Fruit fly (Drosophila melanogaster) whole organism, prepupa: ENCODE results near the gene Ace.

ENCODE experiments used
- CG10631 ChIP-seq: fragments of 200-800 bp; sonication (Bioruptor generic); optimal IDR thresholded peaks from 2 replicates; lab custom pipeline; 2016; ENCODE audit warnings: missing biosample characterization, missing genetic modification characterization
- CG10669 ChIP-seq: fragments of 200-800 bp; sonication (Bioruptor generic); optimal IDR thresholded peaks from 3 replicates; lab custom pipeline; 2018; ENCODE audit warnings: missing biosample characterization, mild to moderate bottlenecking, missing genetic modification characterization, moderate library complexity
- CG11294 ChIP-seq: fragments of 200-800 bp; sonication (Bioruptor generic); IDR thresholded peaks from 2 replicates; pipeline ENCODE4 v1.3.6; 2022; ENCODE audit warnings: missing biosample characterization, missing genetic modification characterization
- CG11902 ChIP-seq: fragments of 200-800 bp; sonication (Bioruptor generic); optimal IDR thresholded peaks from 3 replicates; lab custom pipeline; 2016; ENCODE audit warnings: missing biosample characterization, missing genetic modification characterization
- CG1621 ChIP-seq: fragments of 200-800 bp; sonication (Bioruptor generic); optimal IDR thresholded peaks from 3 replicates; lab custom pipeline; 2018; ENCODE audit warnings: missing biosample characterization, mild to moderate bottlenecking, missing genetic modification characterization
- CG16779 ChIP-seq: fragments of 200-800 bp; sonication (Bioruptor generic); optimal IDR thresholded peaks from 3 replicates; lab custom pipeline; 2017; ENCODE audit warnings: missing biosample characterization, mild to moderate bottlenecking, missing genetic modification characterization
- CG31627 ChIP-seq: fragments of 200-800 bp; sonication (Bioruptor generic); optimal IDR thresholded peaks from 3 replicates; lab custom pipeline; 2016; ENCODE audit warnings: missing biosample characterization, missing genetic modification characterization
- CG32006 ChIP-seq: fragments of 200-800 bp; sonication (Bioruptor generic); optimal IDR thresholded peaks from 3 replicates; lab custom pipeline; 2017; ENCODE audit warnings: missing biosample characterization, mild to moderate bottlenecking, missing genetic modification characterization
- CG34406 ChIP-seq: fragments of 200-800 bp; sonication (Bioruptor generic); optimal IDR thresholded peaks from 3 replicates; lab custom pipeline; 2016; ENCODE audit warnings: missing biosample characterization, missing genetic modification characterization
- CG3919 ChIP-seq: fragments of 200-800 bp; sonication (Bioruptor generic); optimal IDR thresholded peaks from 3 replicates; lab custom pipeline; 2016; ENCODE audit warnings: missing biosample characterization, missing genetic modification characterization
- CG4318 ChIP-seq: fragments of 200-800 bp; sonication (Bioruptor generic); optimal IDR thresholded peaks from 3 replicates; lab custom pipeline; 2017; ENCODE audit warnings: missing biosample characterization, mild to moderate bottlenecking, missing genetic modification characterization
- CG6163 ChIP-seq: fragments of 200-800 bp; sonication (Bioruptor generic); IDR thresholded peaks from 3 replicates; pipeline ENCODE4 v1.3.6; 2022; ENCODE audit warnings: missing biosample characterization, missing genetic modification characterization
- CG6276 ChIP-seq: fragments of 200-800 bp; sonication (Bioruptor generic); optimal IDR thresholded peaks from 2 replicates; lab custom pipeline; 2017; ENCODE audit warnings: missing biosample characterization, mild to moderate bottlenecking, missing genetic modification characterization
- CG6808 ChIP-seq: fragments of 200-800 bp; sonication (Bioruptor generic); optimal IDR thresholded peaks from 3 replicates; lab custom pipeline; 2017; ENCODE audit warnings: missing biosample characterization, missing genetic modification characterization, mild to moderate bottlenecking, moderate library complexity, missing genetic modification reagents
- CG6854 ChIP-seq: fragments of 200-800 bp; sonication (Bioruptor generic); optimal IDR thresholded peaks from 2 replicates; lab custom pipeline; 2017; ENCODE audit warnings: missing biosample characterization, mild to moderate bottlenecking, missing genetic modification characterization
- CG7368 ChIP-seq: fragments of 200-800 bp; sonication (Bioruptor generic); optimal IDR thresholded peaks from 3 replicates; lab custom pipeline; 2016; ENCODE audit warnings: missing biosample characterization, missing genetic modification characterization
- CG8119 ChIP-seq: fragments of 200-800 bp; sonication (Bioruptor generic); IDR thresholded peaks from 3 replicates; pipeline ENCODE4 v1.3.6; 2022; ENCODE audit warnings: missing biosample characterization, missing genetic modification characterization
- CG8319 ChIP-seq: fragments of 200-800 bp; sonication (Bioruptor generic); optimal IDR thresholded peaks from 3 replicates; lab custom pipeline; 2016; ENCODE audit warnings: missing biosample characterization, missing genetic modification characterization
- CG8632 ChIP-seq: fragments of 200-800 bp; sonication (Bioruptor generic); optimal IDR thresholded peaks from 3 replicates; lab custom pipeline; 2016; ENCODE audit warnings: missing biosample characterization, missing genetic modification characterization
- Eip75B ChIP-seq: fragments of 200-800 bp; sonication (Bioruptor generic); optimal IDR thresholded peaks from 3 replicates; lab custom pipeline; 2016; ENCODE audit warnings: missing biosample characterization, missing genetic modification characterization
- Eip78C ChIP-seq: fragments of 200-800 bp; sonication (Bioruptor generic); peaks from one replicate; lab custom pipeline; 2016; ENCODE audit warnings: missing biosample characterization, missing genetic modification characterization
- Eip93F ChIP-seq: fragments of 200-800 bp; sonication (Bioruptor generic); optimal IDR thresholded peaks from 2 replicates; lab custom pipeline; 2016; ENCODE audit warnings: missing biosample characterization, mild to moderate bottlenecking, missing genetic modification characterization
- Ets21C ChIP-seq: fragments of 200-800 bp; sonication (Bioruptor generic); optimal IDR thresholded peaks from 3 replicates; lab custom pipeline; 2016; ENCODE audit warnings: missing biosample characterization, missing genetic modification characterization
- Ets96B ChIP-seq: fragments of 200-800 bp; optimal IDR thresholded peaks from 2 replicates; lab custom pipeline; 2019; ENCODE audit warnings: missing biosample characterization, mild to moderate bottlenecking, missing genetic modification characterization, moderate library complexity
- Gug ChIP-seq: fragments of 200-800 bp; sonication (Bioruptor generic); IDR thresholded peaks from 2 replicates; pipeline ENCODE4 v1.3.6; 2022; ENCODE audit warnings: missing biosample characterization, missing genetic modification characterization
- Hr38 ChIP-seq: sonication (Bioruptor generic); optimal IDR thresholded peaks from 2 replicates; lab custom pipeline; 2016; ENCODE audit warnings: missing biosample characterization, missing genetic modification characterization
- Hr4 ChIP-seq: fragments of 200-800 bp; sonication (Bioruptor generic); optimal IDR thresholded peaks from 3 replicates; lab custom pipeline; 2016; ENCODE audit warnings: missing biosample characterization, missing genetic modification characterization
- Met ChIP-seq: fragments of 200-800 bp; sonication (Bioruptor generic); optimal IDR thresholded peaks from 3 replicates; lab custom pipeline; 2016; ENCODE audit warnings: missing biosample characterization, missing genetic modification characterization
- OdsH ChIP-seq: fragments of 200-800 bp; sonication (Bioruptor generic); optimal IDR thresholded peaks from 3 replicates; lab custom pipeline; 2016; ENCODE audit warnings: missing biosample characterization, missing genetic modification characterization
- Sox102F ChIP-seq: fragments of 200-800 bp; sonication (Bioruptor generic); optimal IDR thresholded peaks from 2 replicates; lab custom pipeline; 2016; ENCODE audit warnings: missing biosample characterization, mild to moderate bottlenecking, missing genetic modification characterization
- Sox14 ChIP-seq: fragments of 200-800 bp; sonication (Bioruptor generic); optimal IDR thresholded peaks from 3 replicates; lab custom pipeline; 2016; ENCODE audit warnings: missing biosample characterization, missing genetic modification characterization
- Sox15 ChIP-seq: fragments of 200-800 bp; sonication (Bioruptor generic); optimal IDR thresholded peaks from 3 replicates; lab custom pipeline; 2016; ENCODE audit warnings: missing biosample characterization, missing genetic modification characterization
- achi ChIP-seq: fragments of 200-800 bp; sonication (Bioruptor generic); optimal IDR thresholded peaks from 3 replicates; lab custom pipeline; 2016; ENCODE audit warnings: missing biosample characterization, missing genetic modification characterization
- acj6 ChIP-seq: fragments of 200-800 bp; sonication (Bioruptor generic); optimal IDR thresholded peaks from 3 replicates; lab custom pipeline; 2016; ENCODE audit warnings: missing biosample characterization, missing genetic modification characterization
- dac ChIP-seq: fragments of 200-800 bp; sonication (Bioruptor generic); optimal IDR thresholded peaks from 2 replicates; lab custom pipeline; 2017; ENCODE audit warnings: missing biosample characterization, mild to moderate bottlenecking, missing genetic modification characterization
- eg ChIP-seq: fragments of 200-800 bp; sonication (Bioruptor generic); IDR thresholded peaks from 3 replicates; pipeline ENCODE4 v1.3.6; 2022; ENCODE audit warnings: missing biosample characterization, missing genetic modification characterization
- esn ChIP-seq: fragments of 200-800 bp; sonication (Bioruptor generic); optimal IDR thresholded peaks from 2 replicates; lab custom pipeline; 2016; ENCODE audit warnings: missing biosample characterization, mild to moderate bottlenecking, missing genetic modification characterization, moderate library complexity
- fd59A ChIP-seq: fragments of 200-800 bp; sonication (Bioruptor generic); optimal IDR thresholded peaks from 2 replicates; lab custom pipeline; 2017; ENCODE audit warnings: missing biosample characterization, mild to moderate bottlenecking, missing genetic modification characterization, missing genetic modification reagents
- lz ChIP-seq: fragments of 200-800 bp; sonication (Bioruptor generic); optimal IDR thresholded peaks from 3 replicates; lab custom pipeline; 2016; ENCODE audit warnings: missing biosample characterization, missing genetic modification characterization
- net ChIP-seq: fragments of 200-800 bp; sonication (Bioruptor generic); optimal IDR thresholded peaks from 3 replicates; lab custom pipeline; 2016; ENCODE audit warnings: missing biosample characterization, missing genetic modification characterization
- pdm3 ChIP-seq: fragments of 200-800 bp; sonication (Bioruptor generic); optimal IDR thresholded peaks from 3 replicates; lab custom pipeline; 2016; ENCODE audit warnings: missing biosample characterization, missing genetic modification characterization
- salr ChIP-seq, 2 experiments: fragments of 200-800 bp; sonication (Bioruptor generic); optimal IDR thresholded peaks; 3 replicates each; lab custom pipeline; 2016 to 2018; ENCODE audit warnings: missing biosample characterization in 2 of 2, missing genetic modification characterization in 2 of 2, mild to moderate bottlenecking in 1 of 2
- svp ChIP-seq: fragments of 200-800 bp; sonication (Bioruptor generic); peaks from one replicate; lab custom pipeline; 2016; ENCODE audit warnings: missing biosample characterization, missing genetic modification characterization
- topi ChIP-seq: fragments of 200-800 bp; sonication (Bioruptor generic); optimal IDR thresholded peaks from 3 replicates; lab custom pipeline; 2016; ENCODE audit warnings: missing biosample characterization, missing genetic modification characterization
- vri ChIP-seq: fragments of 200-800 bp; sonication (Bioruptor generic); optimal IDR thresholded peaks from 3 replicates; lab custom pipeline; 2016; ENCODE audit warnings: missing biosample characterization, mild to moderate bottlenecking, missing genetic modification characterization

Ace gene

DNA sequence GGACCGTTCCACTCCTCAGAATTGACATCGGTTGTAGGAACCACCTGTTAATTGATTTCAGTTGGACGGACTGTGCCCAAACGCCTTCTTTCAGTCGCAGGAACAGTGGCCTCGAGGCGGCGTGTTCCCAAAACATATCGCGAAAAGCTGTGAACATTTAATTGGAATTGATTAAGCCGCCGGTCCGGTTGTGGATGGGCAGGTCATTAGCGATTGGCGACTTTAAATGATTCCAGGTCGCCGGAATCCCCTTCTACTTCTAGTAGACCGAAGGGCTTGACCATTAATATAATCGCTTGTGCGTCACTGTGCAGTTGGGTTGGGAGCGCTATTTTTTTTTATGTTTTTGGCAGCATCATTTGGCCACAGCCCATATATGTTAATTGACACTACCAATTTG is 37.5 kb downstream of the Ace start:
- TF ChIP-seq dac (GFP tag; lab: Kevin White, UChicago) (no peak), Eip78C (GFP tag; lab: Kevin White, UChicago) (peak; percentile 12), CG32006 (peak; percentile 33), CG6163 (GFP tag; lab: Robert Waterston, UW) (0 out of 3 replicates have a peak, but pooled peaks have one; percentile 15), OdsH (GFP tag; lab: Kevin White, UChicago) (no peak), CG34406 (GFP tag; lab: Kevin White, UChicago) (no peak)

DNA sequence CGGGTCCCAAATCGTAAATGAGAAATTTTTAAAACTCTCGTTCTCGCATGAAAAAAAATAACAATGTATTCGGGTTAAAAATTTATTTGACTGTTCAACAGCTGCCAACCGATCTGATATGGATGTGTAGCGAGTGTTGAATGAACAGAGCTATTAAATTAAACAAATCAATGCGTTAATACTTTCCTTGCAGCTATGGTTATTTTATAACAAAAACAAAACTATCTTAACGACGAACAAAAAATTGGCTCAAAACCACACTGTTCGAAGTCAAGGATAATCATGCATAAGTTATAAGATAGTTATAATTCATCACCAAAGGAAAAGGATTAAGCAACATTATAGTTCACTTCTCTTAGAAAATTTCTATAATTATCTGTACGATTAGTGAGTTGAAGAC is 38.8 kb downstream of the Ace start, which contains the start of gene CG8476:
Gene CG8476 (minus strand): TSS at position 101 of the 400 bp plus-strand sequence.
- no peak for TF ChIP-seq acj6 (GFP tag; lab: Kevin White, UChicago)
- TF ChIP-seq svp (GFP tag; lab: Kevin White, UChicago): peak; percentile 43

DNA sequence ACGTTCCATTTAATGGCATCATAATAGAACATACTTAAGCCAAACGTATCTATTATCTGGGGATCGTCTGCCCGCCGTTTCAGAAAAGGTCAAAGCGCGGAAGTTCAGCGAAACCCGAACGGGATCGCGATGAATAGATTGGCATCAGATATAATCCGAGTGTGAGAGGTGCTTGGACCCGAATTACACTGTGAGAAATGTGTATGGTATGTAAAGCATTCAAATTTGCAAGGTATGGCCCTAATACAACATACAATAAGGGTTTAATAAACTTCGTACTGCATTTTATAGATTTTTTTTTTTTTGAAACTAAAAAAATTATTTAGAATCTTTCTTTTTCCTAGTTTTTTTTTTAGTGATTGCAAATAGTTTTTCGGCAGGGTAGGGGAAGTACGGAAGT is 40.6 kb downstream of the Ace start:
- TF ChIP-seq Ets21C (GFP tag; lab: Kevin White, UChicago): no peak
- no peak for TF ChIP-seq esn (GFP tag; lab: Kevin White, UChicago)
- no peak for TF ChIP-seq Eip78C (GFP tag; lab: Kevin White, UChicago)
- no peak for TF ChIP-seq CG11294 (GFP tag; lab: Robert Waterston, UW)
- TF ChIP-seq Gug (GFP tag; lab: Robert Waterston, UW): no peak
- peak; percentile 5 for TF ChIP-seq svp (GFP tag; lab: Kevin White, UChicago)

DNA sequence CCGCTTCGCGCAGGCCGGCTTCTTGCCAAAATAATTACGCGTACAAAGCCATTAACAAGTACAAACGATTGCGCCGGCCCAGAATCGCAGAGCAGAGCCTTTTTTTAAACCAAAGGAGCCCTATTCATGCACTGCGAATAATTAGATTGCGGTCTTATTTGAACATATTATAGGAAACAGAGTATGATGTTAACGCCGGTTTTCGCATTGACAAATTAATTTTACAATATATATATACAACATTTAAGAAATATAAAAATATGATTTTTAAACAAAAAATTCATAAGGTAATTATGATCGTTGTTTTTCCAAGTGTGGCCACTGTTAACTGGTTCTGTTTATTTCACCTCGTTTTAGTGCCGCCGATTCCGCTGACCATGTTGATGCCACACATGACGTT is 44.2 kb downstream of the Ace start:
- TF ChIP-seq Ets21C (GFP tag; lab: Kevin White, UChicago) (no peak), acj6 (GFP tag; lab: Kevin White, UChicago) (peak; percentile 21), CG7368 (GFP tag; lab: Kevin White, UChicago) (peak; percentile 12), pdm3 (GFP tag; lab: Kevin White, UChicago) (peak; percentile 14), OdsH (GFP tag; lab: Kevin White, UChicago) (peak; percentile 34), CG4318 (no peak), CG1621 (tag; lab: Kevin White, UChicago) (no peak), fd59A (GFP tag; lab: Kevin White, UChicago) (peak; percentile 37), CG6854 (GFP tag; lab: Kevin White, UChicago) (no peak), achi (GFP tag; lab: Kevin White, UChicago) (peak; percentile 50), CG10669 (GFP tag; lab: Kevin White, UChicago) (peak; percentile 68), CG6163 (GFP tag; lab: Robert Waterston, UW) (peak; percentile 47; the same call in 1 of the 3 replicates), Sox14 (no peak), Ets96B (tag; lab: Kevin White, UChicago) (peak; percentile 61), Eip93F (no peak), net (GFP tag; lab: Kevin White, UChicago) (peak; percentile 22), esn (GFP tag; lab: Kevin White, UChicago) (peak; percentile 47), Hr38 (no peak), CG8632 (GFP tag; lab: Kevin White, UChicago) (peak; percentile 65), CG3919 (peak; percentile 53), Eip75B (GFP tag; lab: Kevin White, UChicago) (peak; percentile 19), Sox15 (GFP tag; lab: Kevin White, UChicago) (no peak), CG31627 (no peak), Hr4 (GFP tag; lab: Kevin White, UChicago) (no peak), eg (GFP tag; lab: Robert Waterston, UW) (no peak), Sox102F (GFP tag; lab: Kevin White, UChicago) (no peak), topi (GFP tag; lab: Kevin White, UChicago) (peak; percentile 27), CG6276 (GFP tag; lab: Kevin White, UChicago) (no peak), CG8319 (GFP tag; lab: Kevin White, UChicago) (peak; percentile 17), Eip78C (GFP tag; lab: Kevin White, UChicago) (peak; percentile 89), CG10631 (GFP tag; lab: Kevin White, UChicago) (peak; percentile 23), CG8119 (GFP tag; lab: Robert Waterston, UW) (0 out of 3 replicates have a peak, but pooled peaks have one; percentile 14), dac (GFP tag; lab: Kevin White, UChicago) (no peak), CG6808 (GFP tag; lab: Kevin White, UChicago) (peak; percentile 52), svp (GFP tag; lab: Kevin White, UChicago) (peak; percentile 55), CG34406 (GFP tag; lab: Kevin White, UChicago) (peak; percentile 56), Met (GFP tag; lab: Kevin White, UChicago) (peak; percentile 16), salr (GFP tag; optimal IDR thresholded peaks at IDR 0.05; lab: Kevin White, UChicago) (no peak), CG11902 (peak; percentile 15), lz (GFP tag; lab: Kevin White, UChicago) (peak; percentile 10), CG16779 (tag; lab: Kevin White, UChicago) (no peak), vri (no peak)
